Fruit fly (Drosophila melanogaster) whole organism, embryonic: ENCODE measurements around the gene CG15221.

Experiments
- CG18599 ChIP-seq: fragments of 200-800 bp; sonication (Bioruptor generic); optimal IDR thresholded peaks from 3 replicates; lab custom pipeline; 2017; ENCODE audit warnings: missing biosample characterization, missing genetic modification characterization, mild to moderate bottlenecking, moderate library complexity, missing genetic modification reagents
- CG8944 ChIP-seq: fragments of 200-800 bp; sonication (Bioruptor generic); optimal IDR thresholded peaks from 3 replicates; lab custom pipeline; 2016; ENCODE audit warnings: missing biosample characterization, missing genetic modification characterization
- ERR ChIP-seq: fragments of 200-800 bp; sonication (Bioruptor generic); optimal IDR thresholded peaks from 2 replicates; lab custom pipeline; 2016; ENCODE audit warnings: missing biosample characterization, missing genetic modification characterization
- Nf-YA ChIP-seq: fragments of 200-800 bp; sonication (Bioruptor generic); IDR thresholded peaks from 2 replicates; pipeline ENCODE4 v1.3.6; 2022; ENCODE audit warnings: missing biosample characterization, missing genetic modification characterization
- grn ChIP-seq: fragments of 200-800 bp; sonication (Bioruptor generic); optimal IDR thresholded peaks from 3 replicates; lab custom pipeline; 2017; ENCODE audit warnings: missing biosample characterization, missing genetic modification characterization

dm6 chrX:11778734-11779220, 54.7 kb downstream of the CG15221 start, which contains the start of gene dy:
- no peak for TF ChIP-seq ERR (GFP tag; lab: Kevin White, UChicago)
- TF ChIP-seq CG8944 (GFP tag; lab: Kevin White, UChicago) = no peak
- TF ChIP-seq CG18599 = no peak
- no peak for TF ChIP-seq grn (GFP tag; lab: Kevin White, UChicago)
- no peak for TF ChIP-seq Nf-YA (GFP tag; lab: Robert Waterston, UW)
